Fruit fly (Drosophila melanogaster): ENCODE measurements around the gene Dus2.

Dus2 gene

dm6 chrX:14247035-14247786 is 9.4 kb downstream of the Dus2 start, which contains the start of gene mud (continued):
- TF ChIP-seq CG4820 (GFP tag; optimal IDR thresholded peaks at IDR 0.05) = no peak
- TF ChIP-seq CG12104 (GFP tag; optimal IDR thresholded peaks at IDR 0.05) = no peak
- 0 out of 2 replicates have a peak, but pooled peaks have one; percentile 38 for TF ChIP-seq Awh (GFP tag; IDR thresholded peaks at IDR 0.05)
- no peak for TF ChIP-seq Side (GFP tag; optimal IDR thresholded peaks at IDR 0.05)
- TF ChIP-seq CG14710 (tag; optimal IDR thresholded peaks at IDR 0.05) = peak; percentile 71
- no peak for TF ChIP-seq CG12071 (GFP tag; optimal IDR thresholded peaks at IDR 0.05)
- peak; percentile 90 for TF ChIP-seq CG30020 (tag; optimal IDR thresholded peaks at IDR 0.05)
- TF ChIP-seq CG11085 (GFP tag; IDR thresholded peaks at IDR 0.05) = no peak
- peak; percentile 5 for TF ChIP-seq CG6654 (GFP tag; optimal IDR thresholded peaks at IDR 0.05)
- no peak for TF ChIP-seq CG12744 (GFP tag; optimal IDR thresholded peaks at IDR 0.05)
- no peak for TF ChIP-seq CG15269 (tag; optimal IDR thresholded peaks at IDR 0.05)
- peak; percentile 71 for TF ChIP-seq Scr (GFP tag; IDR thresholded peaks at IDR 0.05; ENCODE audit: partially characterized antibody)
- TF ChIP-seq stwl (tag; optimal IDR thresholded peaks at IDR 0.05) = peak; percentile 40
- no peak for TF ChIP-seq CG34422 (GFP tag; IDR thresholded peaks at IDR 0.05)
- no peak for TF ChIP-seq CG9215 (GFP tag; IDR thresholded peaks at IDR 0.05)
- no peak for TF ChIP-seq CG4360 (GFP tag; IDR thresholded peaks at IDR 0.05)
- no peak for TF ChIP-seq Six4 (GFP tag; optimal IDR thresholded peaks at IDR 0.05)
- TF ChIP-seq sna (GFP tag; IDR thresholded peaks at IDR 0.05; ENCODE audit: partially characterized antibody) = peak; percentile 52; the same call in 1 of the 2 replicates
- no peak for TF ChIP-seq eyg (GFP tag; optimal IDR thresholded peaks at IDR 0.05)
- no peak for TF ChIP-seq CG8281 (tag; optimal IDR thresholded peaks at IDR 0.05)
- TF ChIP-seq grn (GFP tag; optimal IDR thresholded peaks at IDR 0.05) = no peak
- TF ChIP-seq Pdp1 (GFP tag; optimal IDR thresholded peaks at IDR 0.05) = peak in 1 of 2 experiments; percentile 98
- no peak for TF ChIP-seq CG17359 (tag; optimal IDR thresholded peaks at IDR 0.05)
- TF ChIP-seq Sry-β (GFP tag; optimal IDR thresholded peaks at IDR 0.05) = peak; percentile 1
- no peak for TF ChIP-seq kay (GFP tag; optimal IDR thresholded peaks at IDR 0.05)
- no peak for TF ChIP-seq luna (GFP tag; optimal IDR thresholded peaks at IDR 0.05)
- peak; percentile 76 for TF ChIP-seq BEAF-32 (GFP tag; optimal IDR thresholded peaks at IDR 0.05)
- no peak for TF ChIP-seq CG8359 (GFP tag; optimal IDR thresholded peaks at IDR 0.05; ENCODE audit: borderline replicate concordance)
- TF ChIP-seq pb (GFP tag; optimal IDR thresholded peaks at IDR 0.05) = no peak
- TF ChIP-seq CG6765 (GFP tag; optimal IDR thresholded peaks at IDR 0.05) = no peak
- no peak for TF ChIP-seq cad (GFP tag; optimal IDR thresholded peaks at IDR 0.05)
- no peak for TF ChIP-seq vvl (GFP tag; IDR thresholded peaks at IDR 0.05)
- no peak for TF ChIP-seq CG11695 (GFP tag; IDR thresholded peaks at IDR 0.05)
- TF ChIP-seq CG4328 (GFP tag; optimal IDR thresholded peaks at IDR 0.05) = no peak
- no peak for TF ChIP-seq sens-2 (GFP tag; IDR thresholded peaks at IDR 0.05)
- TF ChIP-seq sqz (GFP tag; optimal IDR thresholded peaks at IDR 0.05) = no peak
- TF ChIP-seq pnt (GFP tag; optimal IDR thresholded peaks at IDR 0.05) = no peak
- no peak for TF ChIP-seq CG18476 (GFP tag; optimal IDR thresholded peaks at IDR 0.05)
- TF ChIP-seq cato (GFP tag; optimal IDR thresholded peaks at IDR 0.05; ENCODE audit: borderline replicate concordance) = peak; percentile 19
- no peak for TF ChIP-seq CG13123 (GFP tag; optimal IDR thresholded peaks at IDR 0.05)
- no peak for TF ChIP-seq CG31441 (GFP tag; IDR thresholded peaks at IDR 0.05)
- no peak for TF ChIP-seq Stat92E (GFP tag; optimal IDR thresholded peaks at IDR 0.05)
- no peak for TF ChIP-seq kni (GFP tag; optimal IDR thresholded peaks at IDR 0.05)
- no peak for TF ChIP-seq CG9609 (GFP tag; optimal IDR thresholded peaks at IDR 0.05)
- TF ChIP-seq CG3847 (GFP tag; IDR thresholded peaks at IDR 0.05) = no peak
- TF ChIP-seq vnd (GFP tag; IDR thresholded peaks at IDR 0.05; ENCODE audit: partially characterized antibody) = peak; percentile 74
- TF ChIP-seq CG8924 (tag; optimal IDR thresholded peaks at IDR 0.05) = peak; percentile 35
- no peak for TF ChIP-seq Blimp-1 (GFP tag; optimal IDR thresholded peaks at IDR 0.05)
- no peak for TF ChIP-seq chn (GFP tag; optimal IDR thresholded peaks at IDR 0.05)

All from whole organism, embryonic.